Worm (Caenorhabditis elegans) whole organism, L1 larva: Measurements from ENCODE around the gene orc-1.

Source experiments
- ceh-8 ChIP-seq: fragments of 200-800 bp; sonication (Bioruptor generic); optimal IDR thresholded peaks from 2 replicates; lab custom pipeline; 2018; ENCODE audit warnings: mild to moderate bottlenecking, missing genetic modification characterization, moderate library complexity, missing compliant biosample characterization
- ets-5 ChIP-seq: fragments of 200-800 bp; sonication (Bioruptor generic); IDR thresholded peaks from 2 replicates; pipeline ENCODE4 v1.3.6; 2022; ENCODE audit warnings: missing genetic modification characterization, missing compliant biosample characterization
- isw-1 ChIP-seq: fragments of 200-800 bp; sonication (Bioruptor generic); IDR thresholded peaks from 2 replicates; pipeline ENCODE4 v1.3.6; 2022; ENCODE audit warnings: missing genetic modification characterization, missing compliant biosample characterization
- jun-1 ChIP-seq: fragments of 150-350 bp; optimal IDR thresholded peaks from 2 replicates; lab custom pipeline; 2014; ENCODE audit warnings: missing biosample characterization, missing genetic modification reagents, missing genetic modification characterization
- lin-13 ChIP-seq: fragments of 150-350 bp; optimal IDR thresholded peaks from 2 replicates; lab custom pipeline; 2014; ENCODE audit warnings: missing biosample characterization, missing genetic modification reagents, missing genetic modification characterization
- lin-14 ChIP-seq: fragments of 200-800 bp; sonication (Bioruptor generic); optimal IDR thresholded peaks from 2 replicates; lab custom pipeline; 2018; ENCODE audit warnings: mild to moderate bottlenecking, missing genetic modification characterization, moderate library complexity, missing compliant biosample characterization
- mdl-1 ChIP-seq, 2 experiments: fragments of 150-350 bp; optimal IDR thresholded peaks; 2 replicates each; lab custom pipeline; 2014 to 2017; ENCODE audit warnings: missing biosample characterization in 2 of 2, missing genetic modification characterization in 2 of 2, inconsistent platforms in 1 of 2
- nhr-237 ChIP-seq: fragments of 150-350 bp; optimal IDR thresholded peaks from 2 replicates; lab custom pipeline; 2014; ENCODE audit warnings: missing biosample characterization, missing genetic modification characterization
- unc-130 ChIP-seq: fragments of 150-350 bp; optimal IDR thresholded peaks from 2 replicates; lab custom pipeline; 2017; ENCODE audit warnings: missing biosample characterization, missing genetic modification characterization, inconsistent platforms
- xbp-1 ChIP-seq: sonication (generic microtip); optimal IDR thresholded peaks from 2 replicates; lab custom pipeline; 2016; ENCODE audit warnings: missing genetic modification characterization, missing compliant biosample characterization

DNA sequence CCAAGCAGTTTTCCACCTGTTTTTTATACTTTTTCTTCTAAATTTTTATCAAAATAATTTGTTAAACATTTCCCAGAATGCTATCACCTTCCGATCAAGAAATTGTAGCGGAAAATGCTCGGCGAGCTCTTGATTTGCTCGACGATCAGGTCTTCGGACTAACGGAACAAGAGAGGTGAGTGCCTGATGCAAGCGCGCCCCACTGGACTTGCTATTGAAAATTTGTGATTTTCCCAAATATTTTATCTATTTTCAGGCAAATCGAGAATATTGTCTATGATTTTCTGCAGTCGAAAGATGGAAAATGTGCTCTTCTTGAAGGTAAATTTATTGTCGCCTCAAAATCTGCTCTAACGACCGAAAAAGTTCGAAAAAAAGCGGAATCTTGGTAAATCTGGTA, 3.2 kb downstream of the orc-1 start, which contains the start of gene orc-4:
- no peak for TF ChIP-seq ceh-8 (GFP tag; lab: Kevin White, UChicago)
- TF ChIP-seq isw-1 (GFP tag; lab: Robert Waterston, UW), result no peak
- no peak for TF ChIP-seq lin-14
- no peak for TF ChIP-seq nhr-237
- TF ChIP-seq mdl-1 (tag; optimal IDR thresholded peaks at IDR 0.05; lab: Kevin White, UChicago), result no peak
- no peak for TF ChIP-seq unc-130
- TF ChIP-seq jun-1, result no peak
- TF ChIP-seq lin-13, result no peak
- no peak for TF ChIP-seq ets-5 (GFP tag; lab: Robert Waterston, UW)
- TF ChIP-seq xbp-1 (tag; lab: Kevin White, UChicago), result no peak
